Worm (Caenorhabditis elegans) whole organism, L3 larva: ENCODE measurements around the gene F56D6.8.

Experiments used
- lin-15B ChIP-seq: fragments of 150-350 bp; optimal IDR thresholded peaks from 2 replicates; lab custom pipeline; 2014; ENCODE audit warnings: missing biosample characterization, missing genetic modification characterization
- nfya-1 ChIP-seq: sonication (generic microtip); optimal IDR thresholded peaks from 2 replicates; lab custom pipeline; 2017; ENCODE audit warnings: missing genetic modification characterization, mild to moderate bottlenecking, missing compliant biosample characterization, antibody characterized with exemption, moderate library complexity; ENCODE audit not compliant: insufficient read depth

- TF ChIP-seq nfya-1 (tag; lab: Kevin White, UChicago), result no peak
- TF ChIP-seq lin-15B (tag; lab: Kevin White, UChicago), result no peak
Measured at ce11 chrIV:3892027-3892426, 2.2 kb downstream of the F56D6.8 start, which contains the start of gene F56D6.9.
